Worm (Caenorhabditis elegans) whole organism, L4/young adult: Measurements from ENCODE around the gene flcn-1.
A peak's percentile ranks its signal among the peaks of the same experiment; 100 is the strongest.
"Not testable (repeated sequence)": the region's sequence is repeated elsewhere in the genome, so short reads cannot be mapped to it uniquely, and the experiment has no call there.

Source experiments
- W03F9.2 ChIP-seq: fragments of 150-350 bp; optimal IDR thresholded peaks from 2 replicates; lab custom pipeline; 2014; ENCODE audit warnings: missing biosample characterization, missing genetic modification characterization
- dao-5 ChIP-seq: sonication (generic microtip); optimal IDR thresholded peaks from 2 replicates; lab custom pipeline; 2016; ENCODE audit warnings: missing genotype, missing genetic modification characterization, moderate library complexity, missing compliant biosample characterization
- him-1 ChIP-seq: sonication (generic microtip); optimal IDR thresholded peaks from 2 replicates; lab custom pipeline; 2016; ENCODE audit warnings: missing genotype, missing genetic modification reagents, missing genetic modification characterization, missing compliant biosample characterization

flcn-1 gene

ce11 chrII:6958136-6958535 lies 29.6 kb downstream of the flcn-1 start:
- TF ChIP-seq W03F9.2 (no peak), him-1 (tag; lab: Kevin White, UChicago) (no peak)

- TF ChIP-seq dao-5 (tag; lab: Kevin White, UChicago) = no peak
These were observed 37.0 kb downstream of the flcn-1 start, which contains the start of gene tra-2 for ce11 chrII:6965573-6965972. TSS of gene tra-2 (minus strand) at chrII:6965673.

- no peak for TF ChIP-seq W03F9.2
- no peak for TF ChIP-seq dao-5 (tag; lab: Kevin White, UChicago)
- TF ChIP-seq him-1 (tag; lab: Kevin White, UChicago) = no peak
These were observed 39.1 kb downstream of the flcn-1 start, which contains the start of gene eif-2Bgamma for ce11 chrII:6967618-6968017. TSS of gene eif-2Bgamma (minus strand) at chrII:6967648.

- TF ChIP-seq him-1 (tag; lab: Kevin White, UChicago) = no peak
- TF ChIP-seq W03F9.2 = no peak
- TF ChIP-seq dao-5 (tag; lab: Kevin White, UChicago) = no peak
These were observed 39.7 kb downstream of the flcn-1 start for ce11 chrII:6968191-6968675.

- TF ChIP-seq W03F9.2 (no peak), dao-5 (tag; lab: Kevin White, UChicago) (no peak)
These were observed 42.0 kb downstream of the flcn-1 start, which contains the start of gene C15F1.5 for ce11 chrII:6970515-6970914. TSS of gene C15F1.5 (minus strand) at chrII:6970615.

ce11 chrII:6972185-6972737 lies 43.7 kb downstream of the flcn-1 start, which contains the start of gene art-1:
TSS of gene art-1 (minus strand) at chrII:6972235.
- TF ChIP-seq W03F9.2 (no peak), dao-5 (tag; lab: Kevin White, UChicago) (no peak), him-1 (tag; lab: Kevin White, UChicago) (no peak)

- TF ChIP-seq W03F9.2 (no peak), him-1 (tag; lab: Kevin White, UChicago) (no peak), dao-5 (tag; lab: Kevin White, UChicago) (no peak)
These were observed 44.9 kb downstream of the flcn-1 start, which contains the start of gene sod-1 for ce11 chrII:6973501-6973900. TSS of gene sod-1 (minus strand) at chrII:6973887.

- TF ChIP-seq dao-5 (tag; lab: Kevin White, UChicago) = no peak
- TF ChIP-seq W03F9.2 = peak; percentile 24
- TF ChIP-seq him-1 (tag; lab: Kevin White, UChicago) = no peak
These were observed 45.4 kb downstream of the flcn-1 start for ce11 chrII:6974011-6974410.

ce11 chrII:6975725-6976124 lies 47.2 kb downstream of the flcn-1 start:
- no peak for TF ChIP-seq him-1 (tag; lab: Kevin White, UChicago)
- no peak for TF ChIP-seq W03F9.2
- no peak for TF ChIP-seq dao-5 (tag; lab: Kevin White, UChicago)

- not testable (repeated sequence) for TF ChIP-seq W03F9.2; dao-5 (tag; lab: Kevin White, UChicago); him-1 (tag; lab: Kevin White, UChicago)
These were observed 49.2 kb downstream of the flcn-1 start, which contains the start of gene C15F1.8 for ce11 chrII:6977732-6978131. TSS of gene C15F1.8 (minus strand) at chrII:6977832.

ce11 chrII:6978908-6979307 lies 50.3 kb downstream of the flcn-1 start:
- TF ChIP-seq dao-5 (tag; lab: Kevin White, UChicago) = no peak
- TF ChIP-seq him-1 (tag; lab: Kevin White, UChicago) = no peak
- TF ChIP-seq W03F9.2 = no peak

- TF ChIP-seq W03F9.2 (no peak), him-1 (tag; lab: Kevin White, UChicago) (no peak), dao-5 (tag; lab: Kevin White, UChicago) (no peak)
These were observed 51.1 kb downstream of the flcn-1 start, which contains the start of gene C15F1.2 for ce11 chrII:6979646-6980045. TSS of gene C15F1.2 (plus strand) at chrII:6979953.

- TF ChIP-seq him-1 (tag; lab: Kevin White, UChicago) (no peak), W03F9.2 (no peak), dao-5 (tag; lab: Kevin White, UChicago) (no peak)
These were observed 61.3 kb downstream of the flcn-1 start, which contains the start of gene C15F1.1 for ce11 chrII:6989830-6990287. TSS of gene C15F1.1 (plus strand) at chrII:6989880.

ce11 chrII:6992949-6993348 lies 64.4 kb downstream of the flcn-1 start:
- TF ChIP-seq W03F9.2 (no peak), him-1 (tag; lab: Kevin White, UChicago) (peak; percentile 95)

ce11 chrII:6994677-6995076 lies 66.1 kb downstream of the flcn-1 start, which contains the start of gene unc-104:
TSS of gene unc-104 (plus strand) at chrII:6994987.
- TF ChIP-seq him-1 (tag; lab: Kevin White, UChicago) (no peak), W03F9.2 (no peak), dao-5 (tag; lab: Kevin White, UChicago) (no peak)
